Fruit fly (Drosophila melanogaster): ENCODE measurements around the gene CG18622.
A peak's percentile ranks its signal among the peaks of the same experiment; 100 is the strongest.

dm6 chr3R:16969361-16970355 is 17.9 kb downstream of the CG18622 start:
- TF ChIP-seq CG8478 (optimal IDR thresholded peaks at IDR 0.05), result no peak
- peak; percentile 99 for TF ChIP-seq CTCF (optimal IDR thresholded peaks at IDR 0.05)

All from S2 (cell line).